Fruit fly (Drosophila melanogaster) whole organism, adult: ENCODE results near the gene CG32085.

Experiments used
- CG11617 ChIP-seq: fragments of 200-800 bp; sonication (Bioruptor generic); optimal IDR thresholded peaks from 2 replicates; lab custom pipeline; 2017; ENCODE audit warnings: mild to moderate bottlenecking, missing biosample characterization, missing genetic modification reagents, missing genetic modification characterization
- CG12768 ChIP-seq: fragments of 200-800 bp; sonication (Bioruptor generic); optimal IDR thresholded peaks from 2 replicates; lab custom pipeline; 2017; ENCODE audit warnings: missing biosample characterization, missing genetic modification characterization, mild to moderate bottlenecking, moderate library complexity, missing genetic modification reagents
- CG14711 ChIP-seq: fragments of 200-800 bp; sonication (Bioruptor generic); optimal IDR thresholded peaks from 2 replicates; lab custom pipeline; 2018; ENCODE audit warnings: missing biosample characterization, mild to moderate bottlenecking, missing genetic modification characterization, moderate library complexity
- CG1620 ChIP-seq: fragments of 200-800 bp; sonication (Bioruptor generic); optimal IDR thresholded peaks from 2 replicates; lab custom pipeline; 2016; ENCODE audit warnings: missing biosample characterization, missing genetic modification characterization
- CG33017 ChIP-seq: fragments of 200-800 bp; sonication (Bioruptor generic); optimal IDR thresholded peaks from 2 replicates; lab custom pipeline; 2018; ENCODE audit warnings: missing biosample characterization, mild to moderate bottlenecking, missing genetic modification characterization, moderate library complexity
- CG5204 ChIP-seq: fragments of 200-800 bp; sonication (Bioruptor generic); optimal IDR thresholded peaks from 2 replicates; lab custom pipeline; 2016; ENCODE audit warnings: missing biosample characterization, missing genetic modification characterization
- CG7045 ChIP-seq: fragments of 200-800 bp; sonication (Bioruptor generic); optimal IDR thresholded peaks from 2 replicates; lab custom pipeline; 2017; ENCODE audit warnings: missing biosample characterization, mild to moderate bottlenecking, missing genetic modification characterization
- CG7101 ChIP-seq: fragments of 200-800 bp; sonication (Bioruptor generic); optimal IDR thresholded peaks from 2 replicates; lab custom pipeline; 2018; ENCODE audit warnings: missing biosample characterization, mild to moderate bottlenecking, missing genetic modification characterization, moderate library complexity
- Clk ChIP-seq: fragments of 200-800 bp; sonication (Bioruptor generic); optimal IDR thresholded peaks from 2 replicates; lab custom pipeline; 2017; ENCODE audit warnings: missing biosample characterization, missing genetic modification characterization
- Crg-1 ChIP-seq: fragments of 200-800 bp; sonication (Bioruptor generic); optimal IDR thresholded peaks from 2 replicates; lab custom pipeline; 2016; ENCODE audit warnings: missing biosample characterization, missing genetic modification characterization
- Hr96 ChIP-seq: fragments of 200-800 bp; sonication (Bioruptor generic); optimal IDR thresholded peaks from 2 replicates; lab custom pipeline; 2016; ENCODE audit warnings: missing biosample characterization, missing genetic modification characterization
- Mnt ChIP-seq: fragments of 200-800 bp; sonication (Bioruptor generic); optimal IDR thresholded peaks from 2 replicates; lab custom pipeline; 2016; ENCODE audit warnings: missing biosample characterization, mild to moderate bottlenecking, missing genetic modification characterization
- bab1 ChIP-seq: fragments of 200-800 bp; sonication (Bioruptor generic); optimal IDR thresholded peaks from 3 replicates; lab custom pipeline; 2019; ENCODE audit warnings: missing biosample characterization, mild to moderate bottlenecking, missing genetic modification characterization, moderate library complexity
- cic ChIP-seq: fragments of 200-800 bp; sonication (Bioruptor generic); optimal IDR thresholded peaks from 2 replicates; lab custom pipeline; 2017; ENCODE audit warnings: missing biosample characterization, mild to moderate bottlenecking, missing genetic modification characterization, moderate library complexity
- cnc ChIP-seq, 2 experiments: fragments of >200 bp; optimal IDR thresholded peaks; 2 replicates each; lab custom pipeline; 2017
- kay ChIP-seq: fragments of 200-800 bp; sonication (Bioruptor generic); peaks from one replicate; lab custom pipeline; 2016; ENCODE audit warnings: missing biosample characterization, missing genetic modification characterization, borderline replicate concordance
- ovo ChIP-seq: fragments of 200-800 bp; sonication (Bioruptor generic); optimal IDR thresholded peaks from 2 replicates; lab custom pipeline; 2016; ENCODE audit warnings: missing biosample characterization, missing genetic modification characterization
- pad ChIP-seq: fragments of 200-800 bp; sonication (Bioruptor generic); optimal IDR thresholded peaks from 3 replicates; lab custom pipeline; 2017; ENCODE audit warnings: missing biosample characterization, missing genetic modification characterization, mild to moderate bottlenecking, moderate library complexity, missing genetic modification reagents
- tj ChIP-seq: fragments of 200-800 bp; sonication (Bioruptor generic); optimal IDR thresholded peaks from 3 replicates; lab custom pipeline; 2017; ENCODE audit warnings: missing biosample characterization, mild to moderate bottlenecking, missing genetic modification characterization, moderate library complexity
- toe ChIP-seq: fragments of 200-800 bp; sonication (Bioruptor generic); optimal IDR thresholded peaks from 2 replicates; lab custom pipeline; 2016; ENCODE audit warnings: missing biosample characterization, missing genetic modification characterization

Gene CG32085

DNA sequence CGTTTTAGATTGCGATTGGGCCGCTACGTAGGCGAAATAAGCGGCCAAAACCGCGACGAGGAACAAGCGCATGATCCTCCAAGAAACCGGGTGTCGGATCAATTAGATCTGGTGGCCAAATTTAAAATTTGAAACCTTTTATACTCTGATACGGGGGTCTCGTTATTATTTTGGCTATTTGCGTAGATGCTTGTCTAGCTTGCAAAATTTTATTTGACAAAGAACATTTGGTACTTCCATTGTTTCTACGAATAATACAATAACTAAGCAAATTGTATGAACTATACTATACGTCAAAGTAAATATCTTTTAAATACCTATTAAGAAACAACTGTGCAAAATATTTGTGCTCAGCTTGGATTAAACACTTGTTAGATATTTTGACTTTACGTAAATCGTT is 60.1 kb downstream of the CG32085 start, which contains the start of gene Muc68Ca:
Gene Muc68Ca, minus strand, starts transcription at position 101 of the 400 bp plus-strand sequence.
- TF ChIP-seq Hr96 (GFP tag; lab: Kevin White, UChicago) (no peak), Clk (GFP tag; lab: Kevin White, UChicago) (no peak), cic (GFP tag; lab: Kevin White, UChicago) (no peak), CG5204 (GFP tag; lab: Kevin White, UChicago) (no peak), CG14711 (tag; lab: Kevin White, UChicago) (no peak), CG1620 (GFP tag; lab: Kevin White, UChicago) (no peak), Mnt (GFP tag; lab: Kevin White, UChicago) (no peak), CG11617 (GFP tag; lab: Kevin White, UChicago) (no peak), cnc (optimal IDR thresholded peaks at IDR 0.05; lab: Kevin White, UChicago) (no peak), Crg-1 (GFP tag; lab: Kevin White, UChicago) (no peak), tj (GFP tag; lab: Kevin White, UChicago) (no peak), toe (GFP tag; lab: Kevin White, UChicago) (no peak), bab1 (no peak), kay (GFP tag; lab: Kevin White, UChicago) (no peak), CG12768 (GFP tag; lab: Kevin White, UChicago) (no peak), CG7101 (tag; lab: Kevin White, UChicago) (no peak), pad (GFP tag; lab: Kevin White, UChicago) (no peak), CG33017 (no peak), ovo (no peak)

DNA sequence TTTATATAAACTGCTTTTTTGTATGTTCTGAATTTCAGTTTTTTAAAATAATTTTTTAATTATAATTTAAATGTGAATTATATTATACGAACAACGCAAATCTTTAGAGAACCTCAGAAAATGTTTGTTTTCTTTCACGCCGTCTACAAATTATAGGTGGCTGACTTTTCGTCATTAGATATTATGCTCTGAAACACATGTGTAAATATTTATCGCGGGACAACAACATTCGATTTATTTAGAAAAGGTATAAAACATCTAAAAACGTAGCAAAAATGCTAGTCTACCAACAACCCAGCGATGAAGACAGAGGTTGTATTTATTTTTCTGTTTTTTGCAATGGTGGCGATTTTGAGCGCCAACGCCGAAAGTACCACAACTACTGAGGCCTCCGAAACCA is 70.3 kb downstream of the CG32085 start, which contains the start of gene CG42832:
Gene CG42832, plus strand, starts transcription at position 301 of the 400 bp plus-strand sequence.
- TF ChIP-seq CG7045 (GFP tag; lab: Kevin White, UChicago): no peak
- no peak for TF ChIP-seq tj (GFP tag; lab: Kevin White, UChicago)
- no peak for TF ChIP-seq Hr96 (GFP tag; lab: Kevin White, UChicago)
- TF ChIP-seq Clk (GFP tag; lab: Kevin White, UChicago): no peak
- TF ChIP-seq CG14711 (tag; lab: Kevin White, UChicago): no peak
- TF ChIP-seq cic (GFP tag; lab: Kevin White, UChicago): no peak
- no peak for TF ChIP-seq CG11617 (GFP tag; lab: Kevin White, UChicago)

DNA sequence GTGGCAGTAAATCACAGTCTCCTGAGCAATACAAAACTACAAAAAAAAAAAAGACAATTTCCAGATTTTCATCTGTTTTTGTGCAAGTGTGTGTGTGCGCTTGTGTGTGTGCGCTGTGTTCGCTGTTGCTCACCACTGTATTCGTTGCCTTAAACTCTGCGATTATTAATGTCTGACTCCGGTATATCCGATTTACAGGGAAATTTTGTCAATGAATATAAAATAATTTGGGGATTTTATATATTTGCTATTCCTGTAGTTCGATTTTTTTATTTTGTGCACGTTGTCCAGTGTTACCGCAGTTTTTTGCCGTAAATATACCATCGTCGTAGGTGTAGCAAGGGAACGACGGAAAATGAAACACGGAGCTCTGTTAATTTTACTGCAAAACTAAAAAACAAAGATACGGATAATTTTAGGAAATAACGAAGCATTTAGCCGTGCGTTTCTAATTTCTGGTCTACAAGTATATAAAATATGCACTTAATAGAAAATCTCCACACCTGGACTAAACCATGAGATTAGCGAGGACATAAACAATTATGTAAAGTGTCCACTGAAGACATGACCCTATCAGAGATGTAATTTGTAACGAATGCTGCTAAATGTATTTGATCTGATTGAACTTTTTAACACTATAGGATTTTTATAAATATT is 70.9 kb downstream of the CG32085 start, which contains the start of gene Duba:
Gene Duba, minus strand, starts transcription at position 313 of the 657 bp plus-strand sequence.
- TF ChIP-seq kay (GFP tag; lab: Kevin White, UChicago) (no peak), CG14711 (tag; lab: Kevin White, UChicago) (no peak), CG11617 (GFP tag; lab: Kevin White, UChicago) (no peak), CG5204 (GFP tag; lab: Kevin White, UChicago) (peak; percentile 23), Mnt (GFP tag; lab: Kevin White, UChicago) (peak; percentile 44)

DNA sequence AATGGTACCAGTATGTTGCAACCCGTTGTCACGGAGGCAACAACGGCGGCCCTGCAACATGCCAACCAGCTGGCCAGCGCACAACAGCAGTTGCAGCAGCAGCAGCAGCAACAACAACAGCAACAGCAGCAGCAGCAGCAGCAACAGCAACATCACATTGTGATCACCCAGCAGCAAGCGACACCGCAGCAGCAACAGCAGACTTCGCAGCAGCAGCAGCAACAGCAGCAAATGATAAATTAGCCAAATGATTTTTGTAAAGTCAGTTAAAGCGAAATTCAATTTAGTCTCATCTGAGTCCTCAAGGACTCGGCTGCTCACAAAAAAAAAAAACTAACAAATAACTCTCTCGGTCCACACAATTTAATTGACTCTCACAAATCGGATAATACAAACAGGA is 75.9 kb downstream of the CG32085 start:
- TF ChIP-seq CG11617 (GFP tag; lab: Kevin White, UChicago) (no peak), CG12768 (GFP tag; lab: Kevin White, UChicago) (no peak), CG1620 (GFP tag; lab: Kevin White, UChicago) (no peak), cic (GFP tag; lab: Kevin White, UChicago) (no peak), Clk (GFP tag; lab: Kevin White, UChicago) (no peak), kay (GFP tag; lab: Kevin White, UChicago) (no peak), bab1 (no peak), tj (GFP tag; lab: Kevin White, UChicago) (no peak), toe (GFP tag; lab: Kevin White, UChicago) (no peak), Mnt (GFP tag; lab: Kevin White, UChicago) (no peak), Hr96 (GFP tag; lab: Kevin White, UChicago) (no peak), CG14711 (tag; lab: Kevin White, UChicago) (no peak), CG33017 (no peak), Crg-1 (GFP tag; lab: Kevin White, UChicago) (no peak), cnc (optimal IDR thresholded peaks at IDR 0.05; lab: Kevin White, UChicago) (no peak)

DNA sequence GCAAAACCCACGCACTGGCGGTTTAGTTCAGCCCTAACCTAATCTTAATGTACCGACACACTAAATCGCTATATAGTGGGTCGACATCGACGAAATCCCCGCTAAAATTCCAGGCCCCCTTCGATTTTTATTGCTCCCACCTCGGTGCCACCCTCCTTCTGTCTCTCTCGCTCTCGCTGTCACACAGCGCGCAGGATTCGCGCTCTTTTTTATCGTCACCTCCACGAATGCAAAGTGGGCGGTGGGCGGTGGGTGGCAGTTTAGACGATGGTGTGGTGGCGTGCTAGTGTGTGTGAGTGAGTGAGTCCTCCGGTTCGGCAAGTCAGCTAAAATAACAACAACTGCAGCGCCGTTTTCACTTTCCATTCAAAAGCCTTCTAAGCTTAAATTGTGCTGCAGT is 78.1 kb downstream of the CG32085 start:
- no peak for TF ChIP-seq kay (GFP tag; lab: Kevin White, UChicago)
- no peak for TF ChIP-seq cic (GFP tag; lab: Kevin White, UChicago)
- TF ChIP-seq bab1: no peak
- TF ChIP-seq CG5204 (GFP tag; lab: Kevin White, UChicago): no peak
- no peak for TF ChIP-seq tj (GFP tag; lab: Kevin White, UChicago)
- TF ChIP-seq cnc (optimal IDR thresholded peaks at IDR 0.05; lab: Kevin White, UChicago): no peak
- no peak for TF ChIP-seq CG1620 (GFP tag; lab: Kevin White, UChicago)
- no peak for TF ChIP-seq Crg-1 (GFP tag; lab: Kevin White, UChicago)
- no peak for TF ChIP-seq CG14711 (tag; lab: Kevin White, UChicago)
- TF ChIP-seq Clk (GFP tag; lab: Kevin White, UChicago): no peak
- no peak for TF ChIP-seq ovo
- no peak for TF ChIP-seq Mnt (GFP tag; lab: Kevin White, UChicago)

DNA sequence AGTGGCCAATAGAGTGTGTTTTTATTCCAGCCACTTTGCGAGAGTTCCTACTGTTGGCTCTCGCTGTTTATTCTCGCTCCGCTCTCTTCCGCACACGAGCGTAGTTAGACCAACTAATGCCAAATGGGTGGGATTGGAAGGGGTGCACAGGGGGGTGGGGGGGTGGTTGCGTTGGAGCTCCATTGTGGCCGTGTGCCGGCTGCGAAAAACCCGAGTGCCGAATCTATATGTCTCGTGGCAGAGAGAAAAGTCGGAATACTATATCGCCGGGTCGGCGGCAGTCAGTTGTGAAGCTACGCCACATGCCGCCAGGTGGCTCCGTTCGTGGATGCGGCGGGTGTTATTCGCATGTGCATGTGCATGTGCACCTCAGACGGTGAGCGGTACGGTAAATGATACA is 79.0 kb downstream of the CG32085 start:
- TF ChIP-seq Clk (GFP tag; lab: Kevin White, UChicago): no peak
- TF ChIP-seq Mnt (GFP tag; lab: Kevin White, UChicago): peak; percentile 6
- no peak for TF ChIP-seq CG7045 (GFP tag; lab: Kevin White, UChicago)
